Worm (Caenorhabditis elegans) whole organism, mixed stage, embryonic: ENCODE measurements around the gene C44E12.1.

Source experiments
- M03D4.4 ChIP-seq: sonication (generic microtip); optimal IDR thresholded peaks from 2 replicates; lab custom pipeline; 2017; ENCODE audit warnings: mild to moderate bottlenecking, missing genetic modification characterization, missing compliant biosample characterization
- bed-3 ChIP-seq: fragments of 200-800 bp; sonication (Bioruptor generic); optimal IDR thresholded peaks from 3 replicates; lab custom pipeline; 2018; ENCODE audit warnings: mild to moderate bottlenecking, missing genetic modification characterization, moderate library complexity, missing compliant biosample characterization
- blmp-1 ChIP-seq: fragments of 150-350 bp; optimal IDR thresholded peaks from 2 replicates; lab custom pipeline; 2014; ENCODE audit warnings: missing biosample characterization, missing genetic modification characterization
- ceh-39 ChIP-seq: fragments of 150-350 bp; optimal IDR thresholded peaks from 2 replicates; lab custom pipeline; 2014; ENCODE audit warnings: missing biosample characterization, missing genetic modification characterization
- ceh-43 ChIP-seq: fragments of 200-800 bp; sonication (Bioruptor generic); optimal IDR thresholded peaks from 2 replicates; lab custom pipeline; 2018; ENCODE audit warnings: mild to moderate bottlenecking, missing genetic modification characterization, moderate library complexity, missing compliant biosample characterization
- ceh-83 ChIP-seq: fragments of 200-800 bp; sonication (Bioruptor generic); optimal IDR thresholded peaks from 2 replicates; lab custom pipeline; 2018; ENCODE audit warnings: mild to moderate bottlenecking, missing genetic modification characterization, missing compliant biosample characterization
- ces-1 ChIP-seq: fragments of 150-350 bp; optimal IDR thresholded peaks from 2 replicates; lab custom pipeline; 2014; ENCODE audit warnings: missing biosample characterization, missing genetic modification reagents, missing genetic modification characterization
- cnd-1 ChIP-seq: fragments of 200-800 bp; sonication (Bioruptor generic); optimal IDR thresholded peaks from 2 replicates; lab custom pipeline; 2018; ENCODE audit warnings: mild to moderate bottlenecking, missing genetic modification characterization, missing compliant biosample characterization
- drap-1 ChIP-seq: fragments of 200-800 bp; sonication (Bioruptor generic); optimal IDR thresholded peaks from 3 replicates; lab custom pipeline; 2018; ENCODE audit warnings: mild to moderate bottlenecking, missing genetic modification characterization, missing compliant biosample characterization
- elt-1 ChIP-seq: sonication (generic microtip); optimal IDR thresholded peaks from 2 replicates; lab custom pipeline; 2017; ENCODE audit warnings: missing genetic modification characterization, mild to moderate bottlenecking, missing compliant biosample characterization, antibody characterized with exemption, moderate library complexity, borderline replicate concordance; ENCODE audit not compliant: insufficient read depth
- elt-3 ChIP-seq: fragments of 150-350 bp; optimal IDR thresholded peaks from 2 replicates; lab custom pipeline; 2014; ENCODE audit warnings: missing biosample characterization, missing genetic modification characterization
- flh-1 ChIP-seq: fragments of 200-800 bp; sonication (Bioruptor generic); optimal IDR thresholded peaks from 2 replicates; lab custom pipeline; 2018; ENCODE audit warnings: mild to moderate bottlenecking, missing genetic modification characterization, moderate library complexity, missing compliant biosample characterization
- ham-2 ChIP-seq: fragments of 200-800 bp; sonication (Bioruptor generic); optimal IDR thresholded peaks from 2 replicates; lab custom pipeline; 2018; ENCODE audit warnings: mild to moderate bottlenecking, missing genetic modification characterization, missing compliant biosample characterization
- hlh-1 ChIP-seq: fragments of 150-350 bp; optimal IDR thresholded peaks from 2 replicates; lab custom pipeline; 2014; ENCODE audit warnings: missing biosample characterization, missing genetic modification reagents, missing genetic modification characterization
- lin-13 ChIP-seq: fragments of 150-350 bp; optimal IDR thresholded peaks from 2 replicates; lab custom pipeline; 2014; ENCODE audit warnings: missing biosample characterization, missing genetic modification characterization
- lsy-2 ChIP-seq: fragments of 150-350 bp; optimal IDR thresholded peaks from 2 replicates; lab custom pipeline; 2014; ENCODE audit warnings: missing biosample characterization, missing genetic modification characterization
- mab-5 ChIP-seq: fragments of 150-350 bp; optimal IDR thresholded peaks from 2 replicates; lab custom pipeline; 2014; ENCODE audit warnings: missing biosample characterization, missing genetic modification characterization
- mep-1 ChIP-seq: fragments of 150-350 bp; optimal IDR thresholded peaks from 2 replicates; lab custom pipeline; 2017; ENCODE audit warnings: missing biosample characterization, missing genetic modification reagents, missing genetic modification characterization, inconsistent platforms
- mls-2 ChIP-seq: sonication (generic microtip); optimal IDR thresholded peaks from 2 replicates; lab custom pipeline; 2016; ENCODE audit warnings: mild to moderate bottlenecking, missing genetic modification characterization, moderate library complexity, missing compliant biosample characterization
- nhr-28 ChIP-seq: fragments of 150-350 bp; optimal IDR thresholded peaks from 2 replicates; lab custom pipeline; 2014; ENCODE audit warnings: missing biosample characterization, missing genetic modification characterization
- nhr-76 ChIP-seq: sonication (generic microtip); optimal IDR thresholded peaks from 2 replicates; lab custom pipeline; 2017; ENCODE audit warnings: missing biosample characterization, missing genetic modification characterization
- pha-4 ChIP-seq: fragments of 150-350 bp; optimal IDR thresholded peaks from 2 replicates; lab custom pipeline; 2018; ENCODE audit warnings: missing biosample characterization, missing genetic modification reagents, missing genetic modification characterization
- snpc-4 ChIP-seq: fragments of 150-350 bp; optimal IDR thresholded peaks from 2 replicates; lab custom pipeline; 2014; ENCODE audit warnings: missing biosample characterization, missing genetic modification characterization
- sptf-1 ChIP-seq: sonication (generic microtip); optimal IDR thresholded peaks from 2 replicates; lab custom pipeline; 2017; ENCODE audit warnings: mild to moderate bottlenecking, missing genetic modification characterization, moderate library complexity, missing compliant biosample characterization
- tbx-8 ChIP-seq: fragments of 200-800 bp; sonication (Bioruptor generic); optimal IDR thresholded peaks from 2 replicates; lab custom pipeline; 2018; ENCODE audit warnings: mild to moderate bottlenecking, missing genetic modification characterization, moderate library complexity, missing compliant biosample characterization
- unc-120 ChIP-seq: sonication (generic microtip); optimal IDR thresholded peaks from 2 replicates; lab custom pipeline; 2017; ENCODE audit warnings: missing genetic modification characterization, missing compliant biosample characterization; ENCODE audit not compliant: poor library complexity, severe bottlenecking
- unc-62 ChIP-seq: fragments of 150-350 bp; optimal IDR thresholded peaks from 2 replicates; lab custom pipeline; 2014; ENCODE audit warnings: missing biosample characterization, missing genetic modification reagents, missing genetic modification characterization
- zip-8 ChIP-seq: fragments of 150-350 bp; optimal IDR thresholded peaks from 2 replicates; lab custom pipeline; 2014; ENCODE audit warnings: missing biosample characterization, missing genetic modification characterization
- ztf-11 ChIP-seq: fragments of 150-350 bp; optimal IDR thresholded peaks from 2 replicates; lab custom pipeline; 2014; ENCODE audit warnings: missing biosample characterization, missing genetic modification characterization

The C44E12.1 gene

DNA sequence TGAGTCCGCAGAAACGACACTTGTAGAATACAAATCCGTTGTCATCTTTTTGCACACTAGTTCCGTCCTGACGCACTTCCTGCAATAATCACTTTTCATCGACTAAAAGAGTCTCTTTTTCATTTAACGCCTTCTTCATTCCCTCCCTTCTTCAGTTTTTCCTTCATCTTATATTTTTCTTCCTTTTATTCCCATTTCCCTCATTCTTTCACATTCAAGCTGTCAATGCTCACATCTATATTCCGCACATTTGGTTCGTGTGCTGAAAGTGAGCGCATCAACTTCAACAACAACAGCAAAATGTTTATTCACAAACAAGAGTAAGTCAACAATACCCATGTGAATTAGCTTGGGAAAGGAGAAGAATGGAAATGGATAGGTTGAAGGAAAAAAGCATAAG, 24.7 kb upstream of the C44E12.1 start, which contains the start of gene pcyt-1:
TSS of gene pcyt-1 (plus strand) at position 301 of the 400 bp plus-strand sequence.
- TF ChIP-seq nhr-76 (tag; lab: Kevin White, UChicago) (no peak), tbx-8 (GFP tag; lab: Kevin White, UChicago) (no peak)

ce11 chrX:7573172-7573571, 23.6 kb upstream of the C44E12.1 start:
- no peak for TF ChIP-seq ztf-11 (tag; lab: Kevin White, UChicago)

- TF ChIP-seq mab-5 (tag; lab: Kevin White, UChicago) = no peak
- no peak for TF ChIP-seq ceh-43
- no peak for TF ChIP-seq drap-1 (GFP tag; lab: Kevin White, UChicago)
- TF ChIP-seq blmp-1 (tag; lab: Kevin White, UChicago) = no peak
- no peak for TF ChIP-seq tbx-8 (GFP tag; lab: Kevin White, UChicago)
- TF ChIP-seq ceh-83 = no peak
- TF ChIP-seq ceh-39 (tag; lab: Kevin White, UChicago) = no peak
- no peak for TF ChIP-seq elt-1 (tag; lab: Kevin White, UChicago)
- TF ChIP-seq unc-120 (tag; lab: Kevin White, UChicago) = no peak
- no peak for TF ChIP-seq bed-3 (GFP tag; lab: Kevin White, UChicago)
- no peak for TF ChIP-seq mep-1
Measured at ce11 chrX:7573572-7573628, 23.3 kb upstream of the C44E12.1 start, which contains the start of the genes unc-98 and F08C6.18. unc-98 (minus strand) TSS chrX:7573619. F08C6.18 (minus strand) TSS chrX:7573628.

ce11 chrX:7573629-7574028, 23.1 kb upstream of the C44E12.1 start:
- TF ChIP-seq lin-13 (tag; lab: Kevin White, UChicago) (no peak), snpc-4 (tag; lab: Kevin White, UChicago) (no peak), mls-2 (tag; lab: Kevin White, UChicago) (no peak), M03D4.4 (tag; lab: Kevin White, UChicago) (no peak), drap-1 (GFP tag; lab: Kevin White, UChicago) (no peak), mep-1 (no peak), unc-120 (tag; lab: Kevin White, UChicago) (peak; percentile 77), cnd-1 (tag; lab: Kevin White, UChicago) (no peak), mab-5 (tag; lab: Kevin White, UChicago) (no peak), ham-2 (GFP tag; lab: Kevin White, UChicago) (no peak), ztf-11 (tag; lab: Kevin White, UChicago) (no peak), hlh-1 (tag; lab: Kevin White, UChicago) (peak; percentile 75), ces-1 (no peak), zip-8 (tag; lab: Kevin White, UChicago) (no peak), tbx-8 (GFP tag; lab: Kevin White, UChicago) (no peak), lsy-2 (no peak), unc-62 (GFP tag; lab: Kevin White, UChicago) (peak; percentile 5), elt-1 (tag; lab: Kevin White, UChicago) (no peak), flh-1 (GFP tag; lab: Kevin White, UChicago) (no peak), nhr-28 (no peak), ceh-39 (tag; lab: Kevin White, UChicago) (no peak)

- TF ChIP-seq pha-4 (tag; lab: Kevin White, UChicago) (no peak), lsy-2 (no peak)
Measured at ce11 chrX:7575939-7576338, 20.8 kb upstream of the C44E12.1 start.

DNA sequence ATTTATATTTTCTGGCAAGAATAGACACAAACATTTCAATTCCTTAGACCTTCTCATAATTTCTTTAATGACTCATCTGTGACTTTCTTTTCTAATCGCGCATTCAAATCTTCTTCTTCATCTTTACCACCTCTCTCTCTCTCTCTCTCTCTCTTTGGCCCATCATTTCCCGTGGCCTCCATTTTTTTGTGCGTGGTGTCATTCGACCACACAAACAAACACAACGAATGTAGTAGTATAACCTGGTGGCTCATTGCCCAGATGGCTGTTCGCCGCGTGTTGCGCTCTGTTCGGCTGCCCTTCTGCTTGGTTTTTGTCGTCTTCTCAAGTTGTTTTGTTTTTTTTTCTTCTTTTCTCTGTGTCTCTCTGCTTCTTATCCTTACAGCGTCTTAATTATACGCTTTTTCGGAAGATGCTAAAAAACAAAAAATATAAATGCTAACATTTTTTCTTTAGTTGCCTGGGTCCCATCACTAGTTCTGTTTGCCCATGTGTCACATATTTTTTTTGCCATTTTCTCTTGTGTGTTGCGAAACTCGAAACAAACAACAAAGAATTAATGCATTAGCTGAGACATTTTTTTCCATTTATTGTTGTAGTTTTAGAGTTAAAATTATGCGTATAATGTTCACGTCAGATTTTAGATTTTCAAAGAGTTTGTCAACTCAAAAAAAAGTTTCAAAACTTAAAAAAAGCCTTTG, 19.1 kb upstream of the C44E12.1 start:
- TF ChIP-seq bed-3 (GFP tag; lab: Kevin White, UChicago) (no peak), unc-120 (tag; lab: Kevin White, UChicago) (no peak), drap-1 (GFP tag; lab: Kevin White, UChicago) (no peak), M03D4.4 (tag; lab: Kevin White, UChicago) (peak; percentile 17), cnd-1 (tag; lab: Kevin White, UChicago) (peak; percentile 34), sptf-1 (peak; percentile 15), elt-1 (tag; lab: Kevin White, UChicago) (peak; percentile 49), mls-2 (tag; lab: Kevin White, UChicago) (peak; percentile 23), elt-3 (no peak), ham-2 (GFP tag; lab: Kevin White, UChicago) (peak; percentile 19)
